Fruit fly (Drosophila melanogaster): ENCODE measurements around the gene ppan.
A peak's percentile ranks its signal among the peaks of the same experiment; 100 is the strongest.

ppan gene

DNA sequence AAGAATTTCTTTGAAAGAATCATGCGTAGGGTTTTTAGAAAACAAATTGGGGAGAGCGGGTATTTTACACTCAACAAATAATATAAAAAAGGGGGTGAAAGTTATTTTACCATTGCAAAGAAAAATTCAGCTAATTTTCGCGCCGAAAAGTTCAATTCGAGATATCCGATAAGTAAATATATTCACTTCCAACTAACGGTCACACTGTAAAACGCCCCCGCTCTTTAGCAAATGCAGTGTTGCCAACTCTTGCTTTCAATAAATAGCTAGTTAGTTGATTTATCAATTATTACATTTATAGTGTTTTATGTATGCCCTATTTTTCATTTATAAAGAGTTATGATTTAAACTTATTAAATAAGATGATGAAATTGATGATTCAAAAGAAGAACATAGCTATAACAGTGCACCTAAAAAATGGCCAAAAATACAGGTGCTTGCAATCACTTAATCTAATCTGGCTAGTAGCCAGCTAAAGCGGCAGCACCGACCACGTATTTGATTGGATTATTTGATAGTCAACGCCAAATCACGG, 22.2 kb downstream of the ppan start, which contains the start of gene meigo:
Gene meigo (plus strand): TSS at position 51 of the 535 bp plus-strand sequence.
- TF ChIP-seq cic (GFP tag; optimal IDR thresholded peaks at IDR 0.05): peak; percentile 53
- peak; percentile 40 for TF ChIP-seq CG12768 (GFP tag; optimal IDR thresholded peaks at IDR 0.05)
- peak; percentile 70 for TF ChIP-seq Mnt (GFP tag; optimal IDR thresholded peaks at IDR 0.05)
- peak; percentile 78 for TF ChIP-seq CG33017 (tag; optimal IDR thresholded peaks at IDR 0.05)
- TF ChIP-seq kay (GFP tag; ENCODE audit: borderline replicate concordance): no peak
- peak; percentile 74 for TF ChIP-seq CG1620 (GFP tag; optimal IDR thresholded peaks at IDR 0.05)
- TF ChIP-seq Crg-1 (GFP tag; optimal IDR thresholded peaks at IDR 0.05): peak; percentile 20
- TF ChIP-seq Clk (GFP tag; optimal IDR thresholded peaks at IDR 0.05): peak; percentile 30
- TF ChIP-seq cnc (optimal IDR thresholded peaks at IDR 0.05): no peak
- no peak for TF ChIP-seq CG5204 (GFP tag; optimal IDR thresholded peaks at IDR 0.05)
- TF ChIP-seq bab1 (GFP tag; optimal IDR thresholded peaks at IDR 0.05): peak; percentile 86
- TF ChIP-seq Hr96 (GFP tag; optimal IDR thresholded peaks at IDR 0.05): no peak
- peak; percentile 40 for TF ChIP-seq ovo (GFP tag; optimal IDR thresholded peaks at IDR 0.05)
- TF ChIP-seq CG7101 (tag; optimal IDR thresholded peaks at IDR 0.05): peak; percentile 77
- peak; percentile 61 for TF ChIP-seq pad (GFP tag; optimal IDR thresholded peaks at IDR 0.05)
- TF ChIP-seq CG11617 (GFP tag; optimal IDR thresholded peaks at IDR 0.05): peak; percentile 73
- peak; percentile 52 for TF ChIP-seq CG7045 (GFP tag; optimal IDR thresholded peaks at IDR 0.05)
- no peak for TF ChIP-seq toe (GFP tag; optimal IDR thresholded peaks at IDR 0.05)
- TF ChIP-seq tj (GFP tag; optimal IDR thresholded peaks at IDR 0.05): peak; percentile 42
- peak; percentile 94 for TF ChIP-seq CG14711 (tag; optimal IDR thresholded peaks at IDR 0.05)

dm6 chr3R:21140458-21140857, 24.4 kb downstream of the ppan start, which contains the start of gene SNF4Agamma:
SNF4Agamma (plus strand) TSS chr3R:21140739.
- TF ChIP-seq CG5204 (GFP tag; optimal IDR thresholded peaks at IDR 0.05) (no peak), pad (GFP tag; optimal IDR thresholded peaks at IDR 0.05) (no peak), CG1620 (GFP tag; optimal IDR thresholded peaks at IDR 0.05) (peak; percentile 21), CG12768 (GFP tag; optimal IDR thresholded peaks at IDR 0.05) (no peak), Crg-1 (GFP tag; optimal IDR thresholded peaks at IDR 0.05) (no peak), cic (GFP tag; optimal IDR thresholded peaks at IDR 0.05) (no peak), Mnt (GFP tag; optimal IDR thresholded peaks at IDR 0.05) (peak; percentile 47), Clk (GFP tag; optimal IDR thresholded peaks at IDR 0.05) (no peak), tj (GFP tag; optimal IDR thresholded peaks at IDR 0.05) (no peak), kay (GFP tag; ENCODE audit: borderline replicate concordance) (no peak), CG33017 (tag; optimal IDR thresholded peaks at IDR 0.05) (peak; percentile 36), Hr96 (GFP tag; optimal IDR thresholded peaks at IDR 0.05) (no peak), toe (GFP tag; optimal IDR thresholded peaks at IDR 0.05) (no peak), CG7101 (tag; optimal IDR thresholded peaks at IDR 0.05) (peak; percentile 15), CG14711 (tag; optimal IDR thresholded peaks at IDR 0.05) (peak; percentile 98), cnc (optimal IDR thresholded peaks at IDR 0.05) (no peak), CG7045 (GFP tag; optimal IDR thresholded peaks at IDR 0.05) (no peak), CG11617 (GFP tag; optimal IDR thresholded peaks at IDR 0.05) (peak; percentile 20), bab1 (GFP tag; optimal IDR thresholded peaks at IDR 0.05) (peak; percentile 43), ovo (GFP tag; optimal IDR thresholded peaks at IDR 0.05) (peak; percentile 13)

DNA sequence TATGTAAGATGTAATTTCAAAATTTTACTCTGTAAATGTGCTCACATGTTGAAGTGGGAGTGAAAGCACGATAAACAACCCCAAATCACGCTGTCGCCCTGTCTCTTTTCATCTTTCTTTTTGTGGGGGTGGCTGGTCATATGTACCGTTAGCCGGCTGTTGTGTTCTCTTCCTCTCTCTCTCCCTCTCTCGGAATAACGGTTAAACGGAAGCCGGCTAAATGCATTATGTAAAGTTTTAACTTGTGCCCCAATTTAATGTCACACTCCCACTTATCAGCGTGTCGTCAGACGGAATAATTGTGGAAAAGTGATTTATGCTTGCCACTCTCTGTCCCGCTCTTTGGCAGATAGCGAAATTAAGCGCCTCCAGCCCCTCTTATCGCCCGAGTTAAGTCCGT, 25.3 kb downstream of the ppan start:
- TF ChIP-seq ovo (GFP tag; optimal IDR thresholded peaks at IDR 0.05) (peak; percentile 66), tj (GFP tag; optimal IDR thresholded peaks at IDR 0.05) (no peak)

DNA sequence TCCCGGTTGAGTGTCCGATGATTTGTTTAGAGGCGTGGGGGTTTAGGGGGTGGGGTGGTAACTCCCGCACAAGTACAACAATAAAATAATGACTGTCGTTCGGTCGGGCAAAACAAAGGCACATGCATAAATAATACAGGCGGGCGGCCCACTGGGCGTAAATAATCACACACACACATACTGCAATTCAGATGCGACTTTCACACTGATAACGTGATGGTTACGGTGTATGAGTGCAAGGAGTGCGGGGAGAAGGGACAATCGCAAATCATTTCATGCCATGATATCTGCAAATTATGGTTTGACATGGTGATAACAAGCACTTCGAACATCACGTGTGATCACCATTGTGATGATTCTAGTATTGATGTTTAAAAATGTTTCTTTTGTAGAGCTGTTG, 34.0 kb downstream of the ppan start:
- TF ChIP-seq cic (GFP tag; optimal IDR thresholded peaks at IDR 0.05) (peak; percentile 51), pad (GFP tag; optimal IDR thresholded peaks at IDR 0.05) (no peak), CG12768 (GFP tag; optimal IDR thresholded peaks at IDR 0.05) (peak; percentile 1), Mnt (GFP tag; optimal IDR thresholded peaks at IDR 0.05) (peak; percentile 21), kay (GFP tag; ENCODE audit: borderline replicate concordance) (no peak)

DNA sequence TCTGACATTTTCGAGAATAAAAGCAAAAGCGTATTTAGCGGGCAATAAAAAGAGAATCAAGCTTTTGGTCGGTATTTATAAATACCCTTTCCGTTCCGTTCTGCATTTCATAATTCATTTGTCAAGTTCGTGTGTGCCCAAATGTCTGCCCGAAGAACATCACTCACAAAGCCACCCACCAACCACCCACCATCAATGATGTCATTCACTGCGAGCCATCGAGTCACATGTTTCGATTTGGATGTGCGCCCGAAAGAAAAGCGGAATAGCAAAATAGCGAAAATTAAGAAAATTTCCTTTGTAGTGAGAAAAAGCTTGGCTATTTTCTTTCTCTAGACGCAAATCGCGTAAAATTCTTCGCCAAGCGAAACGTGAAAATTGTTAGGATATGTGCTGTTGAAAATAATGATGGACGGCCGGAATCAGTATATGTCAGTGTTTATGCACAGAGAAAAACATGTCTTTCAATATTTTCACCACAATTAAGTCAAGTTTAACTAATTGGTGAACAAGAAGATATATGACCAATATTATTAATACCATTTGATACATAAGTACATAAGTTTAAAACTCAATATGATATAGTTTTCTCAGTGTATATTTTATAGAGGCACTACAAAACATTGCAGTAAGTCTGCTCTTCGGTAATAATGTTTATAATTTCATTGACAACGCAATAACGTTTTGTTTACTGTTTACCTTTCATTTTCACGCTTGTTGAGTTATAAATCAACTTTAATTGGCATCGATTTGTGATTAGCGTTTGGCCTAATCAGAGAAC, 35.2 kb downstream of the ppan start:
- TF ChIP-seq CG33017 (tag; optimal IDR thresholded peaks at IDR 0.05) (peak; percentile 55), CG5204 (GFP tag; optimal IDR thresholded peaks at IDR 0.05) (peak; percentile 55), Clk (GFP tag; optimal IDR thresholded peaks at IDR 0.05) (no peak), CG14711 (tag; optimal IDR thresholded peaks at IDR 0.05) (no peak), CG11617 (GFP tag; optimal IDR thresholded peaks at IDR 0.05) (peak; percentile 66), tj (GFP tag; optimal IDR thresholded peaks at IDR 0.05) (peak; percentile 27), CG12768 (GFP tag; optimal IDR thresholded peaks at IDR 0.05) (peak; percentile 21), CG7045 (GFP tag; optimal IDR thresholded peaks at IDR 0.05) (peak; percentile 9), CG1620 (GFP tag; optimal IDR thresholded peaks at IDR 0.05) (peak; percentile 3), CG7101 (tag; optimal IDR thresholded peaks at IDR 0.05) (peak; percentile 65), cnc (optimal IDR thresholded peaks at IDR 0.05) (no peak), Mnt (GFP tag; optimal IDR thresholded peaks at IDR 0.05) (peak; percentile 24)

dm6 chr3R:21152856-21153278, 36.8 kb downstream of the ppan start:
- TF ChIP-seq kay (GFP tag; ENCODE audit: borderline replicate concordance) (peak; percentile 35), cic (GFP tag; optimal IDR thresholded peaks at IDR 0.05) (no peak), ovo (GFP tag; optimal IDR thresholded peaks at IDR 0.05) (no peak), CG7101 (tag; optimal IDR thresholded peaks at IDR 0.05) (peak; percentile 23), Hr96 (GFP tag; optimal IDR thresholded peaks at IDR 0.05) (no peak), CG5204 (GFP tag; optimal IDR thresholded peaks at IDR 0.05) (no peak), CG14711 (tag; optimal IDR thresholded peaks at IDR 0.05) (no peak), CG33017 (tag; optimal IDR thresholded peaks at IDR 0.05) (peak; percentile 61), bab1 (GFP tag; optimal IDR thresholded peaks at IDR 0.05) (peak; percentile 38), CG7045 (GFP tag; optimal IDR thresholded peaks at IDR 0.05) (peak; percentile 48), tj (GFP tag; optimal IDR thresholded peaks at IDR 0.05) (peak; percentile 52), CG12768 (GFP tag; optimal IDR thresholded peaks at IDR 0.05) (peak; percentile 51), Clk (GFP tag; optimal IDR thresholded peaks at IDR 0.05) (no peak), CG11617 (GFP tag; optimal IDR thresholded peaks at IDR 0.05) (peak; percentile 65), toe (GFP tag; optimal IDR thresholded peaks at IDR 0.05) (no peak)
